Fruit fly (Drosophila melanogaster) whole organism, embryonic: ENCODE data around the gene CG44008.

Source experiments
- ATbp ChIP-seq: fragments of 200-800 bp; sonication (Bioruptor generic); optimal IDR thresholded peaks from 2 replicates; lab custom pipeline; 2017; ENCODE audit warnings: missing biosample characterization, mild to moderate bottlenecking, missing genetic modification characterization, missing genetic modification reagents
- Adf1 ChIP-seq: fragments of 200-800 bp; sonication (Bioruptor generic); IDR thresholded peaks from 2 replicates; pipeline ENCODE4 v1.3.6; 2022; ENCODE audit warnings: missing biosample characterization, missing genetic modification characterization
- Bdp1 ChIP-seq: fragments of 200-800 bp; sonication (Bioruptor generic); optimal IDR thresholded peaks from 3 replicates; lab custom pipeline; 2016; ENCODE audit warnings: missing biosample characterization, missing genetic modification characterization
- CG10267 ChIP-seq: fragments of 200-800 bp; sonication (Bioruptor generic); optimal IDR thresholded peaks from 2 replicates; lab custom pipeline; 2018; ENCODE audit warnings: missing biosample characterization, mild to moderate bottlenecking, missing genetic modification characterization, moderate library complexity
- CG10431 ChIP-seq: fragments of 200-800 bp; sonication (Bioruptor generic); optimal IDR thresholded peaks from 3 replicates; lab custom pipeline; 2018; ENCODE audit warnings: missing biosample characterization, mild to moderate bottlenecking, missing genetic modification characterization
- CG11247 ChIP-seq: fragments of 200-800 bp; sonication (Bioruptor generic); IDR thresholded peaks from 2 replicates; pipeline ENCODE4 v1.3.6; 2022; ENCODE audit warnings: missing biosample characterization, missing genetic modification characterization
- CG11398 ChIP-seq: fragments of 200-800 bp; sonication (Bioruptor generic); optimal IDR thresholded peaks from 2 replicates; lab custom pipeline; 2016; ENCODE audit warnings: missing biosample characterization, missing genetic modification characterization
- CG1233 ChIP-seq: fragments of 200-800 bp; sonication (Bioruptor generic); optimal IDR thresholded peaks from 4 replicates; lab custom pipeline; 2018; ENCODE audit warnings: missing biosample characterization, mild to moderate bottlenecking, missing genetic modification characterization
- CG13775 ChIP-seq: fragments of 200-800 bp; sonication (Bioruptor generic); optimal IDR thresholded peaks from 3 replicates; lab custom pipeline; 2017; ENCODE audit warnings: missing biosample characterization, mild to moderate bottlenecking, missing genetic modification characterization
- CG15601 ChIP-seq: fragments of 200-800 bp; sonication (Bioruptor generic); optimal IDR thresholded peaks from 3 replicates; lab custom pipeline; 2019; ENCODE audit warnings: missing biosample characterization, mild to moderate bottlenecking, missing genetic modification characterization, moderate library complexity
- CG1603 ChIP-seq: fragments of 200-800 bp; sonication (Bioruptor generic); optimal IDR thresholded peaks from 2 replicates; lab custom pipeline; 2019; ENCODE audit warnings: missing biosample characterization, mild to moderate bottlenecking, missing genetic modification characterization, moderate library complexity
- CG1647 ChIP-seq: fragments of 200-800 bp; sonication (Bioruptor generic); optimal IDR thresholded peaks from 3 replicates; lab custom pipeline; 2016; ENCODE audit warnings: missing biosample characterization, missing genetic modification characterization
- CG16815 ChIP-seq: fragments of 200-800 bp; sonication (Bioruptor generic); optimal IDR thresholded peaks from 3 replicates; lab custom pipeline; 2017; ENCODE audit warnings: missing biosample characterization, mild to moderate bottlenecking, missing genetic modification characterization
- CG16863 ChIP-seq: fragments of 200-800 bp; sonication (Bioruptor generic); optimal IDR thresholded peaks from 3 replicates; lab custom pipeline; 2016; ENCODE audit warnings: missing biosample characterization, missing genetic modification characterization
- CG1832 ChIP-seq: fragments of 200-800 bp; sonication (Bioruptor generic); optimal IDR thresholded peaks from 2 replicates; lab custom pipeline; 2017; ENCODE audit warnings: missing biosample characterization, mild to moderate bottlenecking, missing genetic modification characterization, inconsistent platforms
- CG18764 ChIP-seq: fragments of 200-800 bp; sonication (Bioruptor generic); optimal IDR thresholded peaks from 3 replicates; lab custom pipeline; 2016; ENCODE audit warnings: missing biosample characterization, missing genetic modification characterization
- CG2202 ChIP-seq: fragments of 200-800 bp; sonication (Bioruptor generic); optimal IDR thresholded peaks from 2 replicates; lab custom pipeline; 2018; ENCODE audit warnings: missing biosample characterization, mild to moderate bottlenecking, missing genetic modification characterization
- CG2875 ChIP-seq: fragments of 200-800 bp; sonication (Bioruptor generic); optimal IDR thresholded peaks from 2 replicates; lab custom pipeline; 2017; ENCODE audit warnings: missing biosample characterization, mild to moderate bottlenecking, missing genetic modification characterization, missing genetic modification reagents
- CG31365 ChIP-seq: fragments of 200-800 bp; sonication (Bioruptor generic); optimal IDR thresholded peaks from 2 replicates; lab custom pipeline; 2018; ENCODE audit warnings: missing biosample characterization, mild to moderate bottlenecking, missing genetic modification characterization
- CG32532 ChIP-seq: fragments of 200-800 bp; sonication (Bioruptor generic); IDR thresholded peaks from 2 replicates; pipeline ENCODE4 v1.3.6; 2022; ENCODE audit warnings: missing biosample characterization, missing genetic modification characterization
- CG34224 ChIP-seq: fragments of 200-800 bp; sonication (Bioruptor generic); IDR thresholded peaks from 3 replicates; pipeline ENCODE4 v1.3.6; 2022; ENCODE audit warnings: missing biosample characterization, missing genetic modification characterization; ENCODE audit not compliant: partially characterized antibody
- CG3995 ChIP-seq: fragments of 200-800 bp; sonication (Bioruptor generic); optimal IDR thresholded peaks from 3 replicates; lab custom pipeline; 2016; ENCODE audit warnings: missing biosample characterization, missing genetic modification characterization
- CG9817 ChIP-seq: fragments of 200-800 bp; sonication (Bioruptor generic); optimal IDR thresholded peaks from 2 replicates; lab custom pipeline; 2018; ENCODE audit warnings: missing biosample characterization, mild to moderate bottlenecking, missing genetic modification characterization, moderate library complexity
- CoRest ChIP-seq: fragments of 200-800 bp; sonication (Bioruptor generic); optimal IDR thresholded peaks from 3 replicates; lab custom pipeline; 2018; ENCODE audit warnings: missing biosample characterization, mild to moderate bottlenecking, missing genetic modification characterization, moderate library complexity
- Dll ChIP-seq: fragments of 200-800 bp; sonication (Bioruptor generic); IDR thresholded peaks from 4 replicates; pipeline ENCODE4 v1.3.6; 2022; ENCODE audit warnings: missing biosample characterization, missing genetic modification characterization; ENCODE audit not compliant: partially characterized antibody
- Eip74EF ChIP-seq, 2 experiments: fragments of 200-800 bp in 1 of 2; fragments of >200 bp in 1 of 2; sonication (Bioruptor generic) in 1 of 2; optimal IDR thresholded peaks; 2 replicates each; lab custom pipeline; 2017 to 2019; ENCODE audit warnings: missing biosample characterization in 2 of 2, missing genetic modification characterization in 2 of 2, mild to moderate bottlenecking in 1 of 2, moderate library complexity in 1 of 2
- HLH4C ChIP-seq: fragments of 200-800 bp; sonication (Bioruptor generic); IDR thresholded peaks from 3 replicates; pipeline ENCODE4 v1.3.6; 2022; ENCODE audit warnings: missing biosample characterization, missing genetic modification characterization; ENCODE audit not compliant: partially characterized antibody
- Hr39 ChIP-seq: fragments of >200 bp; optimal IDR thresholded peaks from 2 replicates; lab custom pipeline; 2017
- MTF-1 ChIP-seq: fragments of 200-800 bp; sonication (Bioruptor generic); optimal IDR thresholded peaks from 2 replicates; lab custom pipeline; 2018; ENCODE audit warnings: missing biosample characterization, mild to moderate bottlenecking, missing genetic modification characterization, borderline replicate concordance
- Mad ChIP-seq: fragments of 200-800 bp; sonication (Bioruptor generic); optimal IDR thresholded peaks from 2 replicates; lab custom pipeline; 2016; ENCODE audit warnings: missing biosample characterization, missing genetic modification characterization
- Meics ChIP-seq: fragments of 200-800 bp; sonication (Bioruptor generic); optimal IDR thresholded peaks from 2 replicates; lab custom pipeline; 2017; ENCODE audit warnings: missing biosample characterization, mild to moderate bottlenecking, missing genetic modification characterization
- NK7.1 ChIP-seq: fragments of 200-800 bp; sonication (Bioruptor generic); optimal IDR thresholded peaks from 3 replicates; lab custom pipeline; 2016; ENCODE audit warnings: missing biosample characterization, missing genetic modification characterization
- Ptx1 ChIP-seq: fragments of 200-800 bp; sonication (Bioruptor generic); IDR thresholded peaks from 2 replicates; pipeline ENCODE4 v1.3.6; 2022; ENCODE audit warnings: missing biosample characterization, missing genetic modification characterization
- amos ChIP-seq: fragments of 200-800 bp; sonication (Bioruptor generic); IDR thresholded peaks from 2 replicates; pipeline ENCODE4 v1.3.6; 2022; ENCODE audit warnings: missing biosample characterization, missing genetic modification characterization; ENCODE audit not compliant: partially characterized antibody
- chm ChIP-seq: fragments of 200-800 bp; sonication (Bioruptor generic); IDR thresholded peaks from 2 replicates; pipeline ENCODE4 v1.3.6; 2022; ENCODE audit warnings: missing biosample characterization, missing genetic modification characterization
- crol ChIP-seq: fragments of 200-800 bp; sonication (Bioruptor generic); IDR thresholded peaks from 2 replicates; pipeline ENCODE4 v1.3.6; 2022; ENCODE audit warnings: missing biosample characterization, missing genetic modification characterization
- cwo ChIP-seq: fragments of 200-800 bp; sonication (Bioruptor generic); optimal IDR thresholded peaks from 3 replicates; lab custom pipeline; 2017; ENCODE audit warnings: missing biosample characterization, missing genetic modification characterization, mild to moderate bottlenecking, moderate library complexity, missing genetic modification reagents
- disco-r ChIP-seq: fragments of 200-800 bp; sonication (Bioruptor generic); optimal IDR thresholded peaks from 2 replicates; lab custom pipeline; 2016; ENCODE audit warnings: missing biosample characterization, missing genetic modification characterization
- emc ChIP-seq: fragments of 200-800 bp; sonication (Bioruptor generic); optimal IDR thresholded peaks from 2 replicates; lab custom pipeline; 2016; ENCODE audit warnings: missing biosample characterization, missing genetic modification characterization
- eve ChIP-seq, 2 experiments: fragments of >200 bp; optimal IDR thresholded peaks; 2 replicates each; lab custom pipeline; 2017; ENCODE audit warnings: missing biosample characterization in 2 of 2, missing genetic modification characterization in 2 of 2
- hbn ChIP-seq: fragments of 200-800 bp; sonication (Bioruptor generic); IDR thresholded peaks from 2 replicates; pipeline ENCODE4 v1.3.6; 2022; ENCODE audit warnings: missing biosample characterization, missing genetic modification characterization; ENCODE audit not compliant: partially characterized antibody
- luna ChIP-seq: fragments of 200-800 bp; sonication (Bioruptor generic); optimal IDR thresholded peaks from 2 replicates; lab custom pipeline; 2016; ENCODE audit warnings: missing biosample characterization, missing genetic modification characterization
- maf-S ChIP-seq: fragments of 200-800 bp; sonication (Bioruptor generic); optimal IDR thresholded peaks from 2 replicates; lab custom pipeline; 2016; ENCODE audit warnings: missing biosample characterization, missing genetic modification characterization
- mam ChIP-seq: fragments of 200-800 bp; sonication (Bioruptor generic); optimal IDR thresholded peaks from 3 replicates; lab custom pipeline; 2016; ENCODE audit warnings: missing biosample characterization, missing genetic modification characterization
- org-1 ChIP-seq: fragments of 200-800 bp; sonication (Bioruptor generic); optimal IDR thresholded peaks from 2 replicates; lab custom pipeline; 2017; ENCODE audit warnings: missing biosample characterization, missing genetic modification characterization
- ro ChIP-seq: fragments of 200-800 bp; sonication (Bioruptor generic); IDR thresholded peaks from 2 replicates; pipeline ENCODE4 v1.3.6; 2022; ENCODE audit warnings: missing biosample characterization, missing genetic modification characterization
- slou ChIP-seq: fragments of 200-800 bp; sonication (Bioruptor generic); optimal IDR thresholded peaks from 3 replicates; lab custom pipeline; 2016; ENCODE audit warnings: missing biosample characterization, missing genetic modification characterization
- trh ChIP-seq: fragments of 200-800 bp; sonication (Bioruptor generic); optimal IDR thresholded peaks from 2 replicates; lab custom pipeline; 2016; ENCODE audit warnings: missing biosample characterization, missing genetic modification characterization
- zen ChIP-seq: fragments of 200-800 bp; sonication (Bioruptor generic); optimal IDR thresholded peaks from 3 replicates; lab custom pipeline; 2018; ENCODE audit warnings: missing biosample characterization, mild to moderate bottlenecking, missing genetic modification characterization, moderate library complexity
- zfh1 ChIP-seq: fragments of 200-800 bp; sonication (Bioruptor generic); IDR thresholded peaks from 3 replicates; pipeline ENCODE4 v1.3.6; 2022; ENCODE audit warnings: missing biosample characterization, missing genetic modification characterization
- zfh2 ChIP-seq: fragments of 200-800 bp; sonication (Bioruptor generic); optimal IDR thresholded peaks from 2 replicates; lab custom pipeline; 2016; ENCODE audit warnings: missing biosample characterization, missing genetic modification characterization

CG44008 gene

dm6 chr2L:11845159-11845788 lies 3.0 kb upstream of the CG44008 start (continued):
- no peak for TF ChIP-seq CG10431 (GFP tag; lab: Kevin White, UChicago)
- TF ChIP-seq CG1647 (GFP tag; lab: Kevin White, UChicago), result no peak
- no peak for TF ChIP-seq trh (GFP tag; lab: Kevin White, UChicago)
- no peak for TF ChIP-seq eve (GFP tag; optimal IDR thresholded peaks at IDR 0.05; lab: Kevin White, UChicago)
- TF ChIP-seq disco-r (GFP tag; lab: Kevin White, UChicago), result no peak
- no peak for TF ChIP-seq Eip74EF (GFP tag; optimal IDR thresholded peaks at IDR 0.05; lab: Kevin White, UChicago)
- TF ChIP-seq Ptx1 (GFP tag; lab: Robert Waterston, UW), result 0 out of 2 replicates have a peak, but pooled peaks have one; percentile 13
- no peak for TF ChIP-seq crol (GFP tag; lab: Robert Waterston, UW)
- TF ChIP-seq CG1603 (tag; lab: Kevin White, UChicago), result no peak
- no peak for TF ChIP-seq zfh2 (GFP tag; lab: Kevin White, UChicago)
- TF ChIP-seq CG11398, result no peak
- TF ChIP-seq CG32532 (GFP tag; lab: Robert Waterston, UW), result no peak
- TF ChIP-seq Mad (GFP tag; lab: Kevin White, UChicago), result no peak
- no peak for TF ChIP-seq maf-S
- no peak for TF ChIP-seq luna (GFP tag; lab: Kevin White, UChicago)
- TF ChIP-seq zfh1 (GFP tag; lab: Robert Waterston, UW), result no peak
- TF ChIP-seq amos, result no peak
- TF ChIP-seq ATbp (GFP tag; lab: Kevin White, UChicago), result peak; percentile 46
- no peak for TF ChIP-seq emc (GFP tag; lab: Kevin White, UChicago)
- TF ChIP-seq NK7.1 (GFP tag; lab: Kevin White, UChicago), result no peak
- TF ChIP-seq CG1233 (GFP tag; lab: Kevin White, UChicago), result no peak
- no peak for TF ChIP-seq CG1832 (GFP tag; lab: Kevin White, UChicago)
- TF ChIP-seq CG16863 (GFP tag; lab: Kevin White, UChicago), result no peak
- no peak for TF ChIP-seq CG2202 (tag; lab: Kevin White, UChicago)
- no peak for TF ChIP-seq Hr39 (lab: Kevin White, UChicago)
- TF ChIP-seq HLH4C, result no peak
- TF ChIP-seq CoRest (tag; lab: Kevin White, UChicago), result no peak
- no peak for TF ChIP-seq cwo
- no peak for TF ChIP-seq Dll (GFP tag; lab: Robert Waterston, UW)
- TF ChIP-seq CG11247, result no peak
- TF ChIP-seq CG3995, result no peak
- no peak for TF ChIP-seq CG31365 (tag; lab: Kevin White, UChicago)
- no peak for TF ChIP-seq CG13775 (GFP tag; lab: Kevin White, UChicago)
- TF ChIP-seq MTF-1, result peak; percentile 1
- TF ChIP-seq CG2875 (GFP tag; lab: Kevin White, UChicago), result no peak
- TF ChIP-seq zen (tag; lab: Kevin White, UChicago), result no peak
- TF ChIP-seq ro (GFP tag; lab: Robert Waterston, UW), result no peak
- TF ChIP-seq CG16815, result no peak
- no peak for TF ChIP-seq chm (GFP tag; lab: Robert Waterston, UW)
- TF ChIP-seq CG15601 (tag; lab: Kevin White, UChicago), result no peak
- TF ChIP-seq CG18764 (GFP tag; lab: Kevin White, UChicago), result no peak
- TF ChIP-seq CG9817 (tag; lab: Kevin White, UChicago), result no peak
- no peak for TF ChIP-seq CG34224 (GFP tag; lab: Robert Waterston, UW)
- TF ChIP-seq Bdp1 (GFP tag; lab: Kevin White, UChicago), result no peak
- no peak for TF ChIP-seq mam (GFP tag; lab: Kevin White, UChicago)
- no peak for TF ChIP-seq Adf1 (GFP tag; lab: Robert Waterston, UW)
- no peak for TF ChIP-seq org-1
- no peak for TF ChIP-seq slou (GFP tag; lab: Kevin White, UChicago)
- peak; percentile 87 for TF ChIP-seq Meics (GFP tag; lab: Kevin White, UChicago)
- TF ChIP-seq hbn (GFP tag; lab: Robert Waterston, UW), result no peak
- no peak for TF ChIP-seq CG10267 (tag; lab: Kevin White, UChicago)
